Fruit fly (Drosophila melanogaster) whole organism, embryonic: ENCODE measurements around the gene CG2889.

ENCODE experiments used
- Ada2b ChIP-seq: fragments of 200-800 bp; sonication (Bioruptor generic); IDR thresholded peaks from 2 replicates; pipeline ENCODE4 v1.3.6; 2022; ENCODE audit warnings: missing biosample characterization, missing genetic modification characterization
- Atf-2 ChIP-seq: fragments of 200-800 bp; sonication (Bioruptor generic); optimal IDR thresholded peaks from 2 replicates; lab custom pipeline; 2016; ENCODE audit warnings: missing biosample characterization, missing genetic modification characterization
- BEAF-32 ChIP-seq: fragments of 200-800 bp; sonication (Bioruptor generic); optimal IDR thresholded peaks from 3 replicates; lab custom pipeline; 2017; ENCODE audit warnings: missing biosample characterization, missing genetic modification characterization, mild to moderate bottlenecking, moderate library complexity, missing genetic modification reagents
- C15 ChIP-seq: fragments of 200-800 bp; sonication (Bioruptor generic); IDR thresholded peaks from 3 replicates; pipeline ENCODE4 v1.3.6; 2022; ENCODE audit warnings: missing biosample characterization, missing genetic modification characterization
- CG10959 ChIP-seq: fragments of 200-800 bp; sonication (Bioruptor generic); IDR thresholded peaks from 2 replicates; pipeline ENCODE4 v1.3.6; 2022; ENCODE audit warnings: missing biosample characterization, missing genetic modification characterization
- CG15269 ChIP-seq: fragments of 200-800 bp; sonication (Bioruptor generic); optimal IDR thresholded peaks from 2 replicates; lab custom pipeline; 2018; ENCODE audit warnings: missing biosample characterization, mild to moderate bottlenecking, missing genetic modification characterization, moderate library complexity
- CG15479 ChIP-seq: fragments of 200-800 bp; sonication (Bioruptor generic); optimal IDR thresholded peaks from 3 replicates; lab custom pipeline; 2019; ENCODE audit warnings: missing biosample characterization, mild to moderate bottlenecking, missing genetic modification characterization, moderate library complexity
- CG17612 ChIP-seq: fragments of 200-800 bp; sonication (Bioruptor generic); IDR thresholded peaks from 2 replicates; pipeline ENCODE4 v1.3.6; 2022; ENCODE audit warnings: missing biosample characterization, missing genetic modification characterization
- CG17802 ChIP-seq: fragments of 200-800 bp; sonication (Bioruptor generic); optimal IDR thresholded peaks from 2 replicates; lab custom pipeline; 2018; ENCODE audit warnings: missing biosample characterization, mild to moderate bottlenecking, missing genetic modification characterization, moderate library complexity
- CG17829 ChIP-seq: fragments of 200-800 bp; optimal IDR thresholded peaks from 2 replicates; lab custom pipeline; 2019; ENCODE audit warnings: missing biosample characterization, mild to moderate bottlenecking, missing genetic modification characterization, moderate library complexity
- CG2202 ChIP-seq: fragments of 200-800 bp; sonication (Bioruptor generic); optimal IDR thresholded peaks from 2 replicates; lab custom pipeline; 2018; ENCODE audit warnings: missing biosample characterization, mild to moderate bottlenecking, missing genetic modification characterization
- CG31365 ChIP-seq: fragments of 200-800 bp; sonication (Bioruptor generic); optimal IDR thresholded peaks from 2 replicates; lab custom pipeline; 2018; ENCODE audit warnings: missing biosample characterization, mild to moderate bottlenecking, missing genetic modification characterization
- CG34224 ChIP-seq: fragments of 200-800 bp; sonication (Bioruptor generic); IDR thresholded peaks from 3 replicates; pipeline ENCODE4 v1.3.6; 2022; ENCODE audit warnings: missing biosample characterization, missing genetic modification characterization; ENCODE audit not compliant: partially characterized antibody
- CG3847 ChIP-seq: fragments of 200-800 bp; sonication (Bioruptor generic); IDR thresholded peaks from 2 replicates; pipeline ENCODE4 v1.3.6; 2022; ENCODE audit warnings: missing biosample characterization, missing genetic modification characterization
- CG5180 ChIP-seq: fragments of 200-800 bp; sonication (Bioruptor generic); optimal IDR thresholded peaks from 3 replicates; lab custom pipeline; 2017; ENCODE audit warnings: missing biosample characterization, missing genetic modification characterization, mild to moderate bottlenecking, moderate library complexity, missing genetic modification reagents
- CG6854 ChIP-seq: fragments of 200-800 bp; sonication (Bioruptor generic); optimal IDR thresholded peaks from 3 replicates; lab custom pipeline; 2017; ENCODE audit warnings: missing biosample characterization, mild to moderate bottlenecking, missing genetic modification characterization
- CG7839 ChIP-seq: fragments of 200-800 bp; sonication (Bioruptor generic); optimal IDR thresholded peaks from 3 replicates; lab custom pipeline; 2018; ENCODE audit warnings: missing biosample characterization, mild to moderate bottlenecking, missing genetic modification characterization, moderate library complexity
- CG9437 ChIP-seq: fragments of 200-800 bp; sonication (Bioruptor generic); optimal IDR thresholded peaks from 2 replicates; lab custom pipeline; 2018; ENCODE audit warnings: missing biosample characterization, mild to moderate bottlenecking, missing genetic modification characterization
- CG9609 ChIP-seq: fragments of 200-800 bp; sonication (Bioruptor generic); optimal IDR thresholded peaks from 3 replicates; lab custom pipeline; 2016; ENCODE audit warnings: missing biosample characterization, missing genetic modification characterization
- D19B ChIP-seq: fragments of 200-800 bp; sonication (Bioruptor generic); optimal IDR thresholded peaks from 2 replicates; lab custom pipeline; 2017; ENCODE audit warnings: missing biosample characterization, mild to moderate bottlenecking, missing genetic modification characterization
- Dad ChIP-seq: fragments of 200-800 bp; sonication (Bioruptor generic); optimal IDR thresholded peaks from 3 replicates; lab custom pipeline; 2016; ENCODE audit warnings: missing biosample characterization, missing genetic modification characterization
- Doc3 ChIP-seq: fragments of 200-800 bp; sonication (Bioruptor generic); IDR thresholded peaks from 3 replicates; pipeline ENCODE4 v1.3.6; 2022; ENCODE audit warnings: missing biosample characterization, missing genetic modification characterization; ENCODE audit not compliant: partially characterized antibody
- Eip74EF ChIP-seq, 2 experiments: fragments of 200-800 bp in 1 of 2; fragments of >200 bp in 1 of 2; sonication (Bioruptor generic) in 1 of 2; optimal IDR thresholded peaks; 2 replicates each; lab custom pipeline; 2017 to 2019; ENCODE audit warnings: missing biosample characterization in 2 of 2, missing genetic modification characterization in 2 of 2, mild to moderate bottlenecking in 1 of 2, moderate library complexity in 1 of 2
- Fer3 ChIP-seq: fragments of 200-800 bp; sonication (Bioruptor generic); optimal IDR thresholded peaks from 2 replicates; lab custom pipeline; 2018; ENCODE audit warnings: missing biosample characterization, mild to moderate bottlenecking, missing genetic modification characterization, moderate library complexity
- PHDP ChIP-seq: fragments of 200-800 bp; sonication (Bioruptor generic); optimal IDR thresholded peaks from 3 replicates; lab custom pipeline; 2018; ENCODE audit warnings: missing biosample characterization, mild to moderate bottlenecking, missing genetic modification characterization, moderate library complexity
- Tbp ChIP-seq: fragments of >200 bp; optimal IDR thresholded peaks from 2 replicates; lab custom pipeline; 2018; ENCODE audit warnings: missing biosample characterization, missing genetic modification characterization
- aop ChIP-seq: fragments of 200-800 bp; sonication (Bioruptor generic); IDR thresholded peaks from 2 replicates; pipeline ENCODE4 v1.3.6; 2022; ENCODE audit warnings: missing biosample characterization, missing genetic modification characterization
- disco-r ChIP-seq: fragments of 200-800 bp; sonication (Bioruptor generic); optimal IDR thresholded peaks from 2 replicates; lab custom pipeline; 2016; ENCODE audit warnings: missing biosample characterization, missing genetic modification characterization
- exex ChIP-seq: fragments of 200-800 bp; sonication (Bioruptor generic); optimal IDR thresholded peaks from 4 replicates; lab custom pipeline; 2018; ENCODE audit warnings: missing biosample characterization, mild to moderate bottlenecking, missing genetic modification characterization, moderate library complexity
- fd96Cb ChIP-seq: fragments of 200-800 bp; sonication (Bioruptor generic); optimal IDR thresholded peaks from 2 replicates; lab custom pipeline; 2018; ENCODE audit warnings: missing biosample characterization, mild to moderate bottlenecking, missing genetic modification characterization, moderate library complexity
- gfzf ChIP-seq: fragments of 200-800 bp; sonication (Bioruptor generic); optimal IDR thresholded peaks from 2 replicates; lab custom pipeline; 2016; ENCODE audit warnings: missing biosample characterization, mild to moderate bottlenecking, missing genetic modification characterization, moderate library complexity
- gro ChIP-seq: fragments of 200-800 bp; sonication (Bioruptor generic); optimal IDR thresholded peaks from 2 replicates; lab custom pipeline; 2016; ENCODE audit warnings: missing biosample characterization, missing genetic modification characterization
- gt ChIP-seq: fragments of 200-800 bp; sonication (Bioruptor generic); IDR thresholded peaks from 2 replicates; pipeline ENCODE4 v1.3.6; 2022; ENCODE audit warnings: missing biosample characterization, missing genetic modification characterization
- hbn ChIP-seq: fragments of 200-800 bp; sonication (Bioruptor generic); IDR thresholded peaks from 2 replicates; pipeline ENCODE4 v1.3.6; 2022; ENCODE audit warnings: missing biosample characterization, missing genetic modification characterization; ENCODE audit not compliant: partially characterized antibody
- ind ChIP-seq: fragments of 200-800 bp; sonication (Bioruptor generic); optimal IDR thresholded peaks from 3 replicates; lab custom pipeline; 2016; ENCODE audit warnings: missing biosample characterization, missing genetic modification characterization
- knrl ChIP-seq: fragments of 200-800 bp; sonication (Bioruptor generic); IDR thresholded peaks from 3 replicates; pipeline ENCODE4 v1.3.6; 2022; ENCODE audit warnings: missing biosample characterization, missing genetic modification characterization; ENCODE audit not compliant: partially characterized antibody
- mirr ChIP-seq: fragments of 200-800 bp; sonication (Bioruptor generic); optimal IDR thresholded peaks from 3 replicates; lab custom pipeline; 2018; ENCODE audit warnings: missing biosample characterization, mild to moderate bottlenecking, missing genetic modification characterization
- mld ChIP-seq: fragments of 200-800 bp; sonication (Bioruptor generic); IDR thresholded peaks from 3 replicates; pipeline ENCODE4 v1.3.6; 2022; ENCODE audit warnings: missing biosample characterization, missing genetic modification characterization; ENCODE audit not compliant: partially characterized antibody
- nau ChIP-seq: fragments of 200-800 bp; sonication (Bioruptor generic); optimal IDR thresholded peaks from 3 replicates; lab custom pipeline; 2017; ENCODE audit warnings: missing biosample characterization, mild to moderate bottlenecking, missing genetic modification characterization, missing genetic modification reagents
- oc ChIP-seq: fragments of 200-800 bp; sonication (Bioruptor generic); optimal IDR thresholded peaks from 2 replicates; lab custom pipeline; 2018; ENCODE audit warnings: missing biosample characterization, mild to moderate bottlenecking, missing genetic modification characterization, moderate library complexity
- schlank ChIP-seq: fragments of 200-800 bp; sonication (Bioruptor generic); optimal IDR thresholded peaks from 2 replicates; lab custom pipeline; 2018; ENCODE audit warnings: missing biosample characterization, mild to moderate bottlenecking, missing genetic modification characterization
- seq ChIP-seq: fragments of 200-800 bp; sonication (Bioruptor generic); IDR thresholded peaks from 2 replicates; pipeline ENCODE4 v1.3.6; 2022; ENCODE audit warnings: missing biosample characterization, missing genetic modification characterization
- ssp ChIP-seq: fragments of 200-800 bp; sonication (Bioruptor generic); IDR thresholded peaks from 2 replicates; pipeline ENCODE4 v1.3.6; 2022; ENCODE audit warnings: missing biosample characterization, missing genetic modification characterization
- stc ChIP-seq: fragments of 200-800 bp; sonication (Bioruptor generic); IDR thresholded peaks from 2 replicates; pipeline ENCODE4 v1.3.6; 2022; ENCODE audit warnings: missing biosample characterization, missing genetic modification characterization
- tin ChIP-seq: fragments of 200-800 bp; sonication (Bioruptor generic); optimal IDR thresholded peaks from 3 replicates; lab custom pipeline; 2016; ENCODE audit warnings: missing biosample characterization, missing genetic modification characterization
- tna ChIP-seq: fragments of 200-800 bp; sonication (Bioruptor generic); IDR thresholded peaks from 2 replicates; pipeline ENCODE4 v1.3.6; 2022; ENCODE audit warnings: missing biosample characterization, missing genetic modification characterization; ENCODE audit not compliant: partially characterized antibody
- trh ChIP-seq: fragments of 200-800 bp; sonication (Bioruptor generic); optimal IDR thresholded peaks from 2 replicates; lab custom pipeline; 2016; ENCODE audit warnings: missing biosample characterization, missing genetic modification characterization
- tup ChIP-seq: fragments of 200-800 bp; sonication (Bioruptor generic); optimal IDR thresholded peaks from 2 replicates; lab custom pipeline; 2016; ENCODE audit warnings: missing biosample characterization, mild to moderate bottlenecking, missing genetic modification characterization, moderate library complexity
- wdn ChIP-seq: fragments of 200-800 bp; sonication (Bioruptor generic); IDR thresholded peaks from 2 replicates; pipeline ENCODE4 v1.3.6; 2022; ENCODE audit warnings: missing biosample characterization, missing genetic modification characterization

Gene CG2889

DNA sequence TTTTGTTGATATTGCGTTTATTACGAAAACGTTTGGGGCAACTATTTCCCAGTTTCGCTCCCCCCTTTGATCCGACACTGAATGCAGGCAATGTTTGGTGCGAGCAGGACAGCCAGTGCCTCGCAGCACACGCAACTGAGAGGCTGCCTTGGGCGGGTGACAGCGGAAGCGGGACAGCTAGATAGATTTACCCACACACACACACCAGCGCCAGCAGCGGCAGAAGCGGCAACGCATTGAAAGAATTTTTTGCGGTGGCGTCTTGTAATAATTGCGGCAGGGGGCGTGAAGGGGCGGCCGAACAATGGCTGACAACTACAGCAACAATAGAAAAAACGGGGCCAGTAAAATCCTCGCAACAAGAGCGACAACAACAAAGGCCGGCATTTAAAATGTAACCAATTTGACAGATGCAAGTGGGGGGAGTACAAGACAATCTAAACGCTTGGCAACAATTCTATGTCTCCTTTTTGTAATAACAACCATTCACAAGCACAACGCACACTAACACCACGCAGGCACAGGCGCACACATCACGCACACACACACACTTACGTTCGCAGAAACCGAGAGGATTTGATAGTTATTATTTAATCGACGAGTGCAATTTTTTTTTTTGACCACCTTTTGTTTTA, 1.0 kb upstream of the CG2889 start (continued):
- no peak for TF ChIP-seq BEAF-32 (GFP tag; lab: Kevin White, UChicago)
- TF ChIP-seq knrl, result no peak; the same call in 2 of the 3 replicates
- no peak for TF ChIP-seq CG9437 (GFP tag; lab: Kevin White, UChicago)
- TF ChIP-seq CG2202 (tag; lab: Kevin White, UChicago), result no peak
- no peak for TF ChIP-seq CG6854
- no peak for TF ChIP-seq gt (GFP tag; lab: Robert Waterston, UW)
- no peak for TF ChIP-seq exex (tag; lab: Kevin White, UChicago)
- no peak for TF ChIP-seq wdn (GFP tag; lab: Robert Waterston, UW)
- no peak for TF ChIP-seq disco-r (GFP tag; lab: Kevin White, UChicago)
- TF ChIP-seq Atf-2 (GFP tag; lab: Kevin White, UChicago), result no peak
- TF ChIP-seq fd96Cb (tag; lab: Kevin White, UChicago), result no peak
- TF ChIP-seq CG9609 (GFP tag; lab: Kevin White, UChicago), result no peak
- no peak for TF ChIP-seq Tbp (GFP tag; lab: Kevin White, UChicago)
- no peak for TF ChIP-seq CG5180 (GFP tag; lab: Kevin White, UChicago)
- no peak for TF ChIP-seq tin (GFP tag; lab: Kevin White, UChicago)
- TF ChIP-seq Doc3 (GFP tag; lab: Robert Waterston, UW), result no peak
- TF ChIP-seq Fer3 (tag; lab: Kevin White, UChicago), result no peak
- 0 out of 2 replicates have a peak, but pooled peaks have one; percentile 12 for TF ChIP-seq CG3847 (GFP tag; lab: Robert Waterston, UW)
- TF ChIP-seq CG7839 (tag; lab: Kevin White, UChicago), result no peak
- peak; percentile 72 for TF ChIP-seq CG15479 (GFP tag; lab: Kevin White, UChicago)
- TF ChIP-seq hbn (GFP tag; lab: Robert Waterston, UW), result no peak
- TF ChIP-seq trh (GFP tag; lab: Kevin White, UChicago), result no peak
- TF ChIP-seq gro (GFP tag; lab: Kevin White, UChicago), result no peak
- no peak for TF ChIP-seq ssp (GFP tag; lab: Robert Waterston, UW)
- TF ChIP-seq aop (GFP tag; lab: Robert Waterston, UW), result no peak
- TF ChIP-seq ind, result no peak
- no peak for TF ChIP-seq tna (GFP tag; lab: Robert Waterston, UW)
- TF ChIP-seq seq (GFP tag; lab: Robert Waterston, UW), result no peak
- TF ChIP-seq CG17802 (tag; lab: Kevin White, UChicago), result no peak
- no peak for TF ChIP-seq oc (tag; lab: Kevin White, UChicago)
- no peak for TF ChIP-seq Dad (GFP tag; lab: Kevin White, UChicago)
- TF ChIP-seq mld, result no peak
- no peak for TF ChIP-seq CG17829 (tag; lab: Kevin White, UChicago)
- peak; percentile 14; the same call in 1 of the 2 replicates for TF ChIP-seq stc (GFP tag; lab: Robert Waterston, UW)
- TF ChIP-seq gfzf (GFP tag; lab: Kevin White, UChicago), result no peak
- TF ChIP-seq Eip74EF (GFP tag; optimal IDR thresholded peaks at IDR 0.05; lab: Kevin White, UChicago), result no peak
- no peak for TF ChIP-seq C15
- no peak for TF ChIP-seq Ada2b (GFP tag; lab: Robert Waterston, UW)
- no peak for TF ChIP-seq CG31365 (tag; lab: Kevin White, UChicago)
- no peak for TF ChIP-seq schlank (tag; lab: Kevin White, UChicago)
- no peak for TF ChIP-seq PHDP
- TF ChIP-seq mirr (GFP tag; lab: Kevin White, UChicago), result peak; percentile 40
- no peak for TF ChIP-seq CG17612
- TF ChIP-seq nau (GFP tag; lab: Kevin White, UChicago), result no peak
- TF ChIP-seq CG34224, result peak; percentile 36; the same call in 1 of the 3 replicates
- no peak for TF ChIP-seq tup (GFP tag; lab: Kevin White, UChicago)
- no peak for TF ChIP-seq CG15269 (tag; lab: Kevin White, UChicago)
- TF ChIP-seq D19B (GFP tag; lab: Kevin White, UChicago), result no peak
- no peak for TF ChIP-seq CG10959 (GFP tag; lab: Robert Waterston, UW)
